Fruit fly (Drosophila melanogaster) whole organism, pupa: Measurements from ENCODE around the gene fog.

Source experiments
- CG10348 ChIP-seq: fragments of 200-800 bp; sonication (Bioruptor generic); IDR thresholded peaks from 2 replicates; pipeline ENCODE4 v1.3.6; 2022; ENCODE audit warnings: missing biosample characterization, missing genetic modification characterization
- CG12605 ChIP-seq: fragments of 200-800 bp; sonication (Bioruptor generic); IDR thresholded peaks from 2 replicates; pipeline ENCODE4 v1.3.6; 2022; ENCODE audit warnings: missing biosample characterization, missing genetic modification characterization
- CG13204 ChIP-seq: fragments of 200-800 bp; sonication (Bioruptor generic); optimal IDR thresholded peaks from 2 replicates; lab custom pipeline; 2018; ENCODE audit warnings: missing biosample characterization, mild to moderate bottlenecking, missing genetic modification characterization, moderate library complexity
- CG14655 ChIP-seq: fragments of 200-800 bp; sonication (Bioruptor generic); optimal IDR thresholded peaks from 3 replicates; lab custom pipeline; 2017; ENCODE audit warnings: mild to moderate bottlenecking, missing biosample characterization, missing genetic modification reagents, missing genetic modification characterization
- CG15710 ChIP-seq: fragments of 200-800 bp; sonication (Bioruptor generic); optimal IDR thresholded peaks from 2 replicates; lab custom pipeline; 2018; ENCODE audit warnings: missing biosample characterization, mild to moderate bottlenecking, missing genetic modification characterization, moderate library complexity
- CG17806 ChIP-seq: fragments of 200-800 bp; sonication (Bioruptor generic); optimal IDR thresholded peaks from 2 replicates; lab custom pipeline; 2018; ENCODE audit warnings: missing biosample characterization, mild to moderate bottlenecking, missing genetic modification characterization, moderate library complexity
- CG32121 ChIP-seq: fragments of 200-800 bp; sonication (Bioruptor generic); IDR thresholded peaks from 2 replicates; pipeline ENCODE4 v1.3.6; 2022; ENCODE audit warnings: missing biosample characterization, missing genetic modification characterization
- CG34367 ChIP-seq: fragments of 200-800 bp; sonication (Bioruptor generic); optimal IDR thresholded peaks from 2 replicates; lab custom pipeline; 2018; ENCODE audit warnings: missing biosample characterization, mild to moderate bottlenecking, missing genetic modification characterization
- CG4496 ChIP-seq: fragments of 200-800 bp; sonication (Bioruptor generic); IDR thresholded peaks from 3 replicates; pipeline ENCODE4 v1.3.6; 2022; ENCODE audit warnings: missing biosample characterization, missing genetic modification characterization
- CG8159 ChIP-seq: fragments of 200-800 bp; sonication (Bioruptor generic); optimal IDR thresholded peaks from 3 replicates; lab custom pipeline; 2018; ENCODE audit warnings: missing biosample characterization, mild to moderate bottlenecking, missing genetic modification characterization, moderate library complexity
- CG8301 ChIP-seq: fragments of 200-800 bp; sonication (Bioruptor generic); optimal IDR thresholded peaks from 2 replicates; lab custom pipeline; 2018; ENCODE audit warnings: missing biosample characterization, mild to moderate bottlenecking, missing genetic modification characterization
- CG9948 ChIP-seq: fragments of 200-800 bp; sonication (Bioruptor generic); optimal IDR thresholded peaks from 2 replicates; lab custom pipeline; 2018; ENCODE audit warnings: missing biosample characterization, mild to moderate bottlenecking, missing genetic modification characterization, moderate library complexity
- D1 ChIP-seq: fragments of 200-800 bp; sonication (Bioruptor generic); optimal IDR thresholded peaks from 2 replicates; lab custom pipeline; 2018; ENCODE audit warnings: missing biosample characterization, mild to moderate bottlenecking, missing genetic modification characterization, moderate library complexity
- EcR ChIP-seq: fragments of 200-800 bp; sonication (Bioruptor generic); optimal IDR thresholded peaks from 3 replicates; lab custom pipeline; 2019; ENCODE audit warnings: missing biosample characterization, missing genetic modification characterization, mild to moderate bottlenecking, moderate library complexity, missing genetic modification reagents
- Ets98B ChIP-seq: fragments of 200-800 bp; sonication (Bioruptor generic); IDR thresholded peaks from 2 replicates; pipeline ENCODE4 v1.3.6; 2022; ENCODE audit warnings: missing biosample characterization, missing genetic modification characterization
- Pif1A ChIP-seq: fragments of 200-800 bp; sonication (Bioruptor generic); optimal IDR thresholded peaks from 3 replicates; lab custom pipeline; 2016; ENCODE audit warnings: missing biosample characterization, missing genetic modification characterization
- Pif1B ChIP-seq: fragments of 200-800 bp; sonication (Bioruptor generic); optimal IDR thresholded peaks from 3 replicates; lab custom pipeline; 2016; ENCODE audit warnings: missing biosample characterization, missing genetic modification characterization
- Snoo ChIP-seq: fragments of 200-800 bp; sonication (Bioruptor generic); optimal IDR thresholded peaks from 3 replicates; lab custom pipeline; 2017; ENCODE audit warnings: missing biosample characterization, mild to moderate bottlenecking, missing genetic modification characterization, inconsistent platforms
- fd96Ca ChIP-seq: fragments of 200-800 bp; sonication (Bioruptor generic); IDR thresholded peaks from 3 replicates; pipeline ENCODE4 v1.3.6; 2022; ENCODE audit warnings: missing biosample characterization, missing genetic modification characterization
- gl ChIP-seq: fragments of 200-800 bp; sonication (Bioruptor generic); optimal IDR thresholded peaks from 2 replicates; lab custom pipeline; 2018; ENCODE audit warnings: missing biosample characterization, mild to moderate bottlenecking, missing genetic modification characterization
- rn ChIP-seq: fragments of 200-800 bp; sonication (Bioruptor generic); IDR thresholded peaks from 2 replicates; pipeline ENCODE4 v1.3.6; 2022; ENCODE audit warnings: missing biosample characterization, missing genetic modification characterization

Gene fog

dm6 chrX:22854994-22855708 is at the start of gene fog:
Gene fog, minus strand, starts transcription at chrX:22855194.
- TF ChIP-seq CG4496 (GFP tag; lab: Robert Waterston, UW) (0 out of 3 replicates have a peak, but pooled peaks have one; percentile 25), rn (no peak), Pif1B (peak; percentile 15), CG13204 (GFP tag; lab: Kevin White, UChicago) (peak; percentile 1)

dm6 chrX:22872512-22872911 is 17.5 kb upstream of the fog start, which contains the start of gene CG34334:
Gene CG34334, plus strand, starts transcription at chrX:22872812.
- no peak for TF ChIP-seq CG10348 (GFP tag; lab: Robert Waterston, UW)
- TF ChIP-seq CG14655 (GFP tag; lab: Kevin White, UChicago) = no peak
- TF ChIP-seq CG9948 = no peak
- no peak for TF ChIP-seq Pif1A (GFP tag; lab: Kevin White, UChicago)
- no peak for TF ChIP-seq CG32121 (GFP tag; lab: Robert Waterston, UW)
- TF ChIP-seq CG12605 (GFP tag; lab: Robert Waterston, UW) = no peak
- TF ChIP-seq fd96Ca (GFP tag; lab: Robert Waterston, UW) = no peak
- no peak for TF ChIP-seq Ets98B
- TF ChIP-seq CG17806 = no peak
- TF ChIP-seq CG8159 = no peak
- no peak for TF ChIP-seq Pif1B
- TF ChIP-seq CG13204 (GFP tag; lab: Kevin White, UChicago) = no peak

DNA sequence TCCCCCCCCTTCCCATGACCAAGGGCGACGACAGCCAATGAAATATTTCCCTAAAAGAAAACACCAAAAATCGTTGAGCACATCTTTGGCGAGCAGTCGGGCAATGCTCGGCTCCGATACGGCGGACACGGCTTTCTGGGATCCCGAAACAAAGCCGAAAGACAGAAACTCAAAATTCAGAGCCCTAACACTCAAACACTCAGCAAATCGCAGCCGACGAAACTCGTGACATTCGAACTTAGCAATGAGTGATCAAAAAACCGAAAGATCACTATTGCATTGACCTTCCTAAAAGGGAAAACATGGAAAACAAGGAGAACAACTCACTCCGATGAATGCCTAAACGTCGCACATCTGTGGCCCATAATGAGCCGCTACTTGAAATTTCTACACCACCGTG is 4.3 kb upstream of the fog start:
- TF ChIP-seq CG13204 (GFP tag; lab: Kevin White, UChicago) = no peak
- TF ChIP-seq Pif1A (GFP tag; lab: Kevin White, UChicago) = no peak
- no peak for TF ChIP-seq rn
- no peak for TF ChIP-seq CG15710 (tag; lab: Kevin White, UChicago)
- TF ChIP-seq D1 (tag; lab: Kevin White, UChicago) = no peak
- TF ChIP-seq EcR (GFP tag; lab: Kevin White, UChicago) = no peak
- no peak for TF ChIP-seq CG34367
- no peak for TF ChIP-seq Snoo (tag; lab: Kevin White, UChicago)

dm6 chrX:22858076-22858475 is 3.1 kb upstream of the fog start:
- TF ChIP-seq CG13204 (GFP tag; lab: Kevin White, UChicago) (no peak), CG34367 (no peak), CG8159 (no peak), CG9948 (no peak), Pif1A (GFP tag; lab: Kevin White, UChicago) (no peak)

- TF ChIP-seq CG12605 (GFP tag; lab: Robert Waterston, UW) (no peak), CG15710 (tag; lab: Kevin White, UChicago) (no peak)
Measured at dm6 chrX:22851289-22851688, 3.7 kb downstream of the fog start.

DNA sequence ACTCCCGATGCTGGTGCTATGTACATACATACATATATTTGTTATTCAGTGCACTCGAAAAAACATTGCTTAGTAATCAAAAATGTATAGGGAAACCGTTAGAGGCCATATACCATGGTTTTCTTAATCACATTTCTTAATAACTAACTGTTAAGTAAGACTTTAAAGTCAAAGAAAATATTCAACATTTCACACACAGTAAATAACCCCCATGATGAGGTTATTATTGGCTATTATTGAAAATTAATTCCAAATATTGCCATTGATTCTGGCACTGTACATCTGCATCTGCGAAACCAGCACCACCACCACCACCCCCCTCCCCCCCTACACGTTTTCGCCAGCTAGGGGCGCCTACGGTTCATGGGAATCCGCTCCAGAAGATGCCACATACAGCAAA is 7.7 kb downstream of the fog start:
- TF ChIP-seq CG8159 = peak; percentile 19
- TF ChIP-seq CG8301 (tag; lab: Kevin White, UChicago) = peak; percentile 45
- no peak for TF ChIP-seq CG34367
- peak; percentile 64 for TF ChIP-seq CG14655 (GFP tag; lab: Kevin White, UChicago)

- TF ChIP-seq gl (tag; lab: Kevin White, UChicago) = no peak
- TF ChIP-seq CG10348 (GFP tag; lab: Robert Waterston, UW) = no peak
- peak; percentile 9 for TF ChIP-seq CG14655 (GFP tag; lab: Kevin White, UChicago)
- TF ChIP-seq Snoo (tag; lab: Kevin White, UChicago) = peak; percentile 32
- peak; percentile 6 for TF ChIP-seq Pif1B
- TF ChIP-seq CG15710 (tag; lab: Kevin White, UChicago) = peak; percentile 1
- TF ChIP-seq CG9948 = peak; percentile 4
Measured at dm6 chrX:22846393-22846792, 8.6 kb downstream of the fog start.

DNA sequence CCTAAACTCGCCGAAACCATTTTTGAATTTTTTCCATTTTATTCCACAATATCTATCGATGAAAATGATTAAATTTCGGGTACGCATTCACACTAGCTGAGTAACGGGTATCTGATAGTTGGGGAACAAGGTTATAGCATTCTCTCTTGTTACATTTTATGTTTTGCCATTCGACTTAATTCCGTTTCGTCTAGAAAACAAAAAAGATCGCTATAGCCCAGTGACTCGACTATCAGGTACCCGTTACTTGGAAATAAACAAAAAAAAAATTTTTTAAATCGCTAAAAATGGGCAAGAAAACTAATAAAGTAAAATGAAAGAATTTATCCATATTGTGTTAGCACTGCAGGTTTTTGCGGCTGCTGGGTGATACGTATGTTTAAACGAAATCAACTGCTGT is 16.6 kb downstream of the fog start:
- TF ChIP-seq CG9948 (no peak), Pif1A (GFP tag; lab: Kevin White, UChicago) (no peak), D1 (tag; lab: Kevin White, UChicago) (no peak), CG34367 (no peak), CG14655 (GFP tag; lab: Kevin White, UChicago) (no peak), fd96Ca (GFP tag; lab: Robert Waterston, UW) (no peak), CG8159 (no peak), CG8301 (tag; lab: Kevin White, UChicago) (no peak), gl (tag; lab: Kevin White, UChicago) (no peak), CG12605 (GFP tag; lab: Robert Waterston, UW) (no peak), rn (no peak), CG32121 (GFP tag; lab: Robert Waterston, UW) (no peak), Pif1B (no peak), Ets98B (no peak), Snoo (tag; lab: Kevin White, UChicago) (no peak)
